Fruit fly (Drosophila melanogaster) Kc167 (cell line): ENCODE measurements around the gene CG33172.

Experiments
- Myc ChIP-seq: fragments of >200 bp; optimal IDR thresholded peaks from 2 replicates; lab custom pipeline; 2017; ENCODE audit warnings: missing external identifiers
- ttk ChIP-seq: sonication (Bioruptor generic); optimal IDR thresholded peaks from 2 replicates; lab custom pipeline; 2017; ENCODE audit warnings: missing external identifiers

- TF ChIP-seq ttk (no peak), Myc (lab: Kevin White, UChicago) (no peak)
These were observed 43.1 kb downstream of the CG33172 start for dm6 chrX:15812615-15812995.
